Worm (Caenorhabditis elegans): ENCODE results near the gene idpb-3.

DNA sequence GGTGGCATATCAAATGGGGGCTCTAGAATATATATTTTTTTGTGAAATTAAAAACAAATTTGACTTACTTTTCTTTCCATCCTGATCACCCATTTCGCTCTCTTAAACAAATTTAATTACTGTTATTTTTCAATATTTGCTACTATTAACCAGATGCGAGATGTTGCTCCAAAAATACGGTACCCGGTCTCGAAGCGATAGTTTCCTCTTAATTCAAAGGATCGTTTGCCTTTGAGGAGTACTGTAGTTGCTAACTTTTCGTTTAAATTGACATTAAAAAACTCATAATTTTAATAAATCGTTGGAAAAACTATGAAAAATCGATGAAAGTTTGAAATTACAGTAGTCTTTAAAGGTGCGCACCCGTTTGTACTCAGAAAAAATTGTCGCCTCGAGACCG lies 18.3 kb downstream of the idpb-3 start, which contains the start of gene C04G6.4:
- no peak for TF ChIP-seq mab-5 (tag; optimal IDR thresholded peaks at IDR 0.05)
- TF ChIP-seq cnd-1 (tag; optimal IDR thresholded peaks at IDR 0.05), result no peak

All from whole organism, mixed stage, embryonic.